Worm (Caenorhabditis elegans) whole organism, young adult: ENCODE measurements around the gene tlk-1.

Experiments used
- B0019.2 ChIP-seq: fragments of 200-800 bp; sonication (Bioruptor generic); conservative IDR thresholded peaks from 2 replicates; pipeline ENCODE4 v1.3.6; 2022; ENCODE audit warnings: missing genetic modification reagents, missing genetic modification characterization, missing compliant biosample characterization
- ama-1 ChIP-seq, 3 experiments: fragments of 150-350 bp in 1 of 3; sonication (generic microtip) in 2 of 3; optimal IDR thresholded peaks; 2 replicates each; lab custom pipeline; 2014 to 2018; ENCODE audit warnings: missing biosample characterization in 2 of 3, missing genetic modification characterization in 2 of 3, missing genetic modification reagents in 2 of 3
- dox-1 ChIP-seq: fragments of 200-800 bp; sonication (Bioruptor generic); IDR thresholded peaks from 2 replicates; pipeline ENCODE4 v1.3.6; 2022; ENCODE audit warnings: missing genetic modification reagents, missing genetic modification characterization, missing compliant biosample characterization
- fkh-3 ChIP-seq: sonication (generic microtip); optimal IDR thresholded peaks from 2 replicates; lab custom pipeline; 2016; ENCODE audit warnings: mild to moderate bottlenecking, missing genetic modification characterization, missing compliant biosample characterization
- him-1 ChIP-seq: sonication (generic microtip); optimal IDR thresholded peaks from 2 replicates; lab custom pipeline; 2016; ENCODE audit warnings: missing genotype, missing genetic modification reagents, missing genetic modification characterization, missing compliant biosample characterization
- snpc-3.4 ChIP-seq: sonication (generic microtip); optimal IDR thresholded peaks from 2 replicates; lab custom pipeline; 2017; ENCODE audit warnings: missing genetic modification characterization, mild to moderate bottlenecking, missing compliant biosample characterization, antibody characterized with exemption, moderate library complexity, missing genotype, missing genetic modification reagents
- tbp1 ChIP-seq: fragments of 200-800 bp; sonication (Bioruptor generic); optimal IDR thresholded peaks from 2 replicates; lab custom pipeline; 2018; ENCODE audit warnings: mild to moderate bottlenecking, missing genetic modification characterization, missing compliant biosample characterization

ce11 chrIII:9664484-9665221 is 35.0 kb upstream of the tlk-1 start:
- TF ChIP-seq fkh-3 (tag; lab: Kevin White, UChicago) (no peak), tbp1 (GFP tag; lab: Kevin White, UChicago) (no peak), dox-1 (no peak), ama-1 (optimal IDR thresholded peaks at IDR 0.05; lab: Kevin White, UChicago) (no peak), ama-1 (GFP tag; optimal IDR thresholded peaks at IDR 0.05; lab: Kevin White, UChicago) (no peak), him-1 (no peak), B0019.2 (GFP tag; lab: Robert Waterston, UW) (no peak), snpc-3.4 (no peak)
